Fruit fly (Drosophila melanogaster): Measurements from ENCODE around the gene CG32756.

dm6 chrX:5907916-5908315 lies 37.6 kb upstream of the CG32756 start, which contains the start of gene CG12236:
- TF ChIP-seq CG8478 (optimal IDR thresholded peaks at IDR 0.05): no peak
- no peak for TF ChIP-seq C15 (GFP tag; IDR thresholded peaks at IDR 0.05)
- peak; percentile 17 for TF ChIP-seq NC2β (GFP tag; optimal IDR thresholded peaks at IDR 0.05)
- no peak for TF ChIP-seq pita (GFP tag; optimal IDR thresholded peaks at IDR 0.05)
- TF ChIP-seq jigr1 (GFP tag; IDR thresholded peaks at IDR 0.05): no peak
- no peak for TF ChIP-seq CG11695 (GFP tag; IDR thresholded peaks at IDR 0.05)
- no peak for TF ChIP-seq btn (GFP tag; optimal IDR thresholded peaks at IDR 0.05)
- no peak for TF ChIP-seq Ada2b (GFP tag; IDR thresholded peaks at IDR 0.05)
- peak; percentile 63 for TF ChIP-seq kni (GFP tag; optimal IDR thresholded peaks at IDR 0.05)
- TF ChIP-seq psq (GFP tag; optimal IDR thresholded peaks at IDR 0.05): no peak
- TF ChIP-seq CG18764 (GFP tag; optimal IDR thresholded peaks at IDR 0.05): peak; percentile 20
- no peak for TF ChIP-seq CG6854 (GFP tag; optimal IDR thresholded peaks at IDR 0.05)
